Fruit fly (Drosophila melanogaster) S2 (cell line): ENCODE data around the gene CG10959.

Experiments used
- CG8478 ChIP-seq: fragments of >200 bp; optimal IDR thresholded peaks from 2 replicates; lab custom pipeline; 2018
- CTCF ChIP-seq, 2 experiments: fragments of >200 bp; optimal IDR thresholded peaks; 2 replicates each; lab custom pipeline; 2018

DNA sequence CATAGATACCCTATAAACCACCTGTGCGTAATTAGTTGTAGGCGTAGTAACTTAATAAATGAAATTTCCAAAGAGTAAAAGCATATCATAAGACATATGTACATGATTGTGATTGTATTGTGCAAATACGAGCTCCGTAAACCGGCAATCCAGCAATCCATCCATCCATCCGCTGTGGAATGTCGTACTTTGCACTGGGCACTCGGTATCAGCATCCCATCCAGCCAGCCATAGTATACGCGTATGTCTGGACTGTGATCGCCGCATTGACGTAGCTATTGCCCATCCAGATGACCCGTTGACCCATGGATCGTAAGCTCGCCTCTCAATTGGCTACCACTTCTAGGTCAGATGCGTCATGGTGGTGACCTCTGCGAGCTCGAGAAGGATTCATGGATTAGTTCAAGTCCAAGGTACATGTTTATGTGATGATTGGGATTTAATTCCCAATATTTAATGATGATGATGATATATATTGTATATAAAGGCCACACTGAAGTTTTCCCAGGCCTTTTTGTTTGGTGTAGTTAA lies 10.4 kb downstream of the CG10959 start:
- TF ChIP-seq CG8478 = no peak
- no peak for TF ChIP-seq CTCF (optimal IDR thresholded peaks at IDR 0.05; lab: Kevin White, UChicago)
